Fruit fly (Drosophila melanogaster): ENCODE measurements around the gene tara.

DNA sequence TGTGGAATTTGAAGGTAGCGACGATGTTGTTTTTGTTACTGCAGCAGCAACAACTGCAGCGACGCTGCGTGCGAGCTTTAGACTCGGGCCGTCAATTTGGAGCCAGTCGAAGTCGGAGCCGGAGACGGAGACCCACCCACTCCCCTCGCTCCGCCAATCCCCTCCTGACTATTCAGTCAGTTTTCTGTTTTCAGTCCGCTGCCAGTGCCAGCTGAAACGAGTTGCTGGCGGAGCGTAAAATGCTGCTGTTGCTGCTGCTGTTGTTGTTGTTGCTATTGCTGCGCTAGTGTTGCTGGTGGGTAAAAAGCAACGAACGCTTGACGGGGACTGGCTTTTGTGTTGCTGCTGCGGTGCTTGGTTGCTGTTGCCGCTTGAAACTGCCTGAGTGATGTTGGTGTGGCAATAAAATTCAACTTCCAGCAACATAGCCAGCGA is 28.5 kb downstream of the tara start:
- TF ChIP-seq ttk (optimal IDR thresholded peaks at IDR 0.05) = no peak
- TF ChIP-seq psq (optimal IDR thresholded peaks at IDR 0.05) = no peak
- TF ChIP-seq insv (optimal IDR thresholded peaks at IDR 0.05) = no peak

Measured in Kc167 (cell line).